Fruit fly (Drosophila melanogaster) whole organism, embryonic: ENCODE results near the gene Crys.

ENCODE experiments used
- Atf-2 ChIP-seq: fragments of 200-800 bp; sonication (Bioruptor generic); optimal IDR thresholded peaks from 2 replicates; lab custom pipeline; 2016; ENCODE audit warnings: missing biosample characterization, missing genetic modification characterization
- CG12236 ChIP-seq: fragments of 200-800 bp; sonication (Bioruptor generic); optimal IDR thresholded peaks from 2 replicates; lab custom pipeline; 2016; ENCODE audit warnings: missing biosample characterization, missing genetic modification characterization
- CG12769 ChIP-seq: fragments of 200-800 bp; sonication (Bioruptor generic); optimal IDR thresholded peaks from 2 replicates; lab custom pipeline; 2019; ENCODE audit warnings: missing biosample characterization, mild to moderate bottlenecking, missing genetic modification characterization, moderate library complexity
- CG13296 ChIP-seq: fragments of 200-800 bp; sonication (Bioruptor generic); optimal IDR thresholded peaks from 3 replicates; lab custom pipeline; 2018; ENCODE audit warnings: missing biosample characterization, mild to moderate bottlenecking, missing genetic modification characterization
- CG14710 ChIP-seq: fragments of 200-800 bp; sonication (Bioruptor generic); optimal IDR thresholded peaks from 3 replicates; lab custom pipeline; 2019; ENCODE audit warnings: missing biosample characterization, mild to moderate bottlenecking, missing genetic modification characterization, moderate library complexity
- CG16815 ChIP-seq: fragments of 200-800 bp; sonication (Bioruptor generic); optimal IDR thresholded peaks from 3 replicates; lab custom pipeline; 2017; ENCODE audit warnings: missing biosample characterization, mild to moderate bottlenecking, missing genetic modification characterization
- CG17328 ChIP-seq: fragments of 200-800 bp; sonication (Bioruptor generic); IDR thresholded peaks from 2 replicates; pipeline ENCODE4 v1.3.6; 2022; ENCODE audit warnings: missing biosample characterization, missing genetic modification characterization
- CG18476 ChIP-seq: fragments of 200-800 bp; sonication (Bioruptor generic); optimal IDR thresholded peaks from 2 replicates; lab custom pipeline; 2016; ENCODE audit warnings: missing biosample characterization, mild to moderate bottlenecking, missing genetic modification characterization
- CG31365 ChIP-seq: fragments of 200-800 bp; sonication (Bioruptor generic); optimal IDR thresholded peaks from 2 replicates; lab custom pipeline; 2018; ENCODE audit warnings: missing biosample characterization, mild to moderate bottlenecking, missing genetic modification characterization
- CG31441 ChIP-seq: fragments of 200-800 bp; sonication (Bioruptor generic); IDR thresholded peaks from 2 replicates; pipeline ENCODE4 v1.3.6; 2022; ENCODE audit warnings: missing biosample characterization, missing genetic modification characterization
- CG3281 ChIP-seq: fragments of 200-800 bp; sonication (Bioruptor generic); optimal IDR thresholded peaks from 3 replicates; lab custom pipeline; 2017; ENCODE audit warnings: missing biosample characterization, mild to moderate bottlenecking, missing genetic modification characterization
- CG5953 ChIP-seq: fragments of 200-800 bp; sonication (Bioruptor generic); IDR thresholded peaks from 2 replicates; pipeline ENCODE4 v1.3.6; 2022; ENCODE audit warnings: missing biosample characterization, missing genetic modification characterization
- CG6175 ChIP-seq: fragments of 200-800 bp; sonication (Bioruptor generic); IDR thresholded peaks from 3 replicates; pipeline ENCODE4 v1.3.6; 2022; ENCODE audit warnings: missing biosample characterization, missing genetic modification characterization
- CG6765 ChIP-seq: fragments of 200-800 bp; sonication (Bioruptor generic); optimal IDR thresholded peaks from 3 replicates; lab custom pipeline; 2017; ENCODE audit warnings: missing biosample characterization, mild to moderate bottlenecking, missing genetic modification characterization
- CG7839 ChIP-seq: fragments of 200-800 bp; sonication (Bioruptor generic); optimal IDR thresholded peaks from 3 replicates; lab custom pipeline; 2018; ENCODE audit warnings: missing biosample characterization, mild to moderate bottlenecking, missing genetic modification characterization, moderate library complexity
- CG8388 ChIP-seq: fragments of 200-800 bp; sonication (Bioruptor generic); optimal IDR thresholded peaks from 2 replicates; lab custom pipeline; 2019; ENCODE audit warnings: missing biosample characterization, mild to moderate bottlenecking, missing genetic modification characterization, moderate library complexity
- Dbx ChIP-seq: fragments of 200-800 bp; sonication (Bioruptor generic); IDR thresholded peaks from 3 replicates; pipeline ENCODE4 v1.3.6; 2022; ENCODE audit warnings: missing biosample characterization, missing genetic modification characterization
- E2f1 ChIP-seq: fragments of 200-800 bp; sonication (Bioruptor generic); IDR thresholded peaks from 2 replicates; pipeline ENCODE4 v1.3.6; 2022; ENCODE audit warnings: missing biosample characterization, missing genetic modification characterization
- Elba2 ChIP-seq: fragments of 200-800 bp; sonication (Bioruptor generic); optimal IDR thresholded peaks from 3 replicates; lab custom pipeline; 2016; ENCODE audit warnings: missing biosample characterization, missing genetic modification characterization
- HLH3B ChIP-seq: fragments of 200-800 bp; sonication (Bioruptor generic); IDR thresholded peaks from 2 replicates; pipeline ENCODE4 v1.3.6; 2022; ENCODE audit warnings: missing biosample characterization, missing genetic modification characterization
- Hsf ChIP-seq: fragments of 200-800 bp; sonication (Bioruptor generic); optimal IDR thresholded peaks from 3 replicates; lab custom pipeline; 2016; ENCODE audit warnings: missing biosample characterization, missing genetic modification characterization
- Med ChIP-seq: fragments of 200-800 bp; sonication (Bioruptor generic); peaks from one replicate; lab custom pipeline; 2016; ENCODE audit warnings: missing biosample characterization, missing genetic modification characterization, mild to moderate bottlenecking, inconsistent platforms, moderate library complexity
- NC2α ChIP-seq: fragments of 200-800 bp; sonication (Bioruptor generic); optimal IDR thresholded peaks from 2 replicates; lab custom pipeline; 2016; ENCODE audit warnings: missing biosample characterization, missing genetic modification characterization
- Ptx1 ChIP-seq: fragments of 200-800 bp; sonication (Bioruptor generic); IDR thresholded peaks from 2 replicates; pipeline ENCODE4 v1.3.6; 2022; ENCODE audit warnings: missing biosample characterization, missing genetic modification characterization
- ase ChIP-seq: fragments of 200-800 bp; sonication (Bioruptor generic); IDR thresholded peaks from 3 replicates; pipeline ENCODE4 v1.3.6; 2022; ENCODE audit warnings: missing biosample characterization, missing genetic modification characterization
- az2 ChIP-seq: fragments of 200-800 bp; sonication (Bioruptor generic); optimal IDR thresholded peaks from 3 replicates; lab custom pipeline; 2016; ENCODE audit warnings: missing biosample characterization, missing genetic modification characterization
- cas ChIP-seq: fragments of 200-800 bp; sonication (Bioruptor generic); IDR thresholded peaks from 2 replicates; pipeline ENCODE4 v1.3.6; 2022; ENCODE audit warnings: missing biosample characterization, missing genetic modification characterization
- ci ChIP-seq: fragments of 200-800 bp; sonication (Bioruptor generic); IDR thresholded peaks from 3 replicates; pipeline ENCODE4 v1.3.6; 2022; ENCODE audit warnings: missing biosample characterization, missing genetic modification characterization
- gem ChIP-seq: fragments of 200-800 bp; sonication (Bioruptor generic); optimal IDR thresholded peaks from 2 replicates; lab custom pipeline; 2019; ENCODE audit warnings: missing biosample characterization, mild to moderate bottlenecking, missing genetic modification characterization, moderate library complexity
- jing ChIP-seq: fragments of 200-800 bp; sonication (Bioruptor generic); optimal IDR thresholded peaks from 2 replicates; lab custom pipeline; 2018; ENCODE audit warnings: missing biosample characterization, mild to moderate bottlenecking, missing genetic modification characterization
- lola ChIP-seq, 3 experiments: fragments of >200 bp in 2 of 3; fragments of 200-800 bp in 1 of 3; sonication (Bioruptor generic) in 1 of 3; optimal IDR thresholded peaks; 2 replicates each; lab custom pipeline; 2017 to 2019; ENCODE audit warnings: missing biosample characterization in 3 of 3, missing genetic modification characterization in 3 of 3, mild to moderate bottlenecking in 1 of 3, moderate library complexity in 1 of 3
- pan ChIP-seq, 4 experiments: fragments of >200 bp in 3 of 4; fragments of 200-800 bp in 1 of 4; sonication (Bioruptor generic) in 1 of 4; optimal IDR thresholded peaks in 3 of 4; IDR thresholded peaks in 1 of 4; 2 replicates each; pipeline versions ENCODE4 v1.3.6 to Lab custom; 2017 to 2022; ENCODE audit warnings: missing biosample characterization in 2 of 4, missing genetic modification characterization in 2 of 4, mixed read lengths in 1 of 4
- sc ChIP-seq, 3 experiments: fragments of >200 bp in 2 of 3; fragments of 200-800 bp in 1 of 3; sonication (Bioruptor generic) in 1 of 3; optimal IDR thresholded peaks; 2 replicates in 2 of 3; 3 replicates in 1 of 3; lab custom pipeline; 2017; ENCODE audit warnings: mild to moderate bottlenecking in 1 of 3, missing biosample characterization in 1 of 3, missing genetic modification characterization in 1 of 3, missing genetic modification reagents in 1 of 3
- sd ChIP-seq: fragments of 200-800 bp; sonication (Bioruptor generic); optimal IDR thresholded peaks from 3 replicates; lab custom pipeline; 2018; ENCODE audit warnings: missing biosample characterization, mild to moderate bottlenecking, missing genetic modification characterization, moderate library complexity
- sens ChIP-seq: fragments of 200-800 bp; sonication (Bioruptor generic); peaks from one replicate; lab custom pipeline; 2016; ENCODE audit warnings: missing biosample characterization, missing genetic modification characterization
- sisA ChIP-seq: fragments of 200-800 bp; sonication (Bioruptor generic); IDR thresholded peaks from 2 replicates; pipeline ENCODE4 v1.3.6; 2022; ENCODE audit warnings: missing biosample characterization, missing genetic modification characterization
- unc-4 ChIP-seq: fragments of 200-800 bp; sonication (Bioruptor generic); IDR thresholded peaks from 2 replicates; pipeline ENCODE4 v1.3.6; 2022; ENCODE audit warnings: missing biosample characterization, missing genetic modification characterization; ENCODE audit not compliant: partially characterized antibody
- usp ChIP-seq: fragments of >200 bp; optimal IDR thresholded peaks from 2 replicates; lab custom pipeline; 2017; ENCODE audit warnings: missing biosample characterization, missing genetic modification characterization
- vnd ChIP-seq: fragments of 200-800 bp; sonication (Bioruptor generic); IDR thresholded peaks from 3 replicates; pipeline ENCODE4 v1.3.6; 2022; ENCODE audit warnings: missing biosample characterization, missing genetic modification characterization; ENCODE audit not compliant: partially characterized antibody
- wek ChIP-seq: fragments of 200-800 bp; sonication (Bioruptor generic); optimal IDR thresholded peaks from 3 replicates; lab custom pipeline; 2018; ENCODE audit warnings: missing biosample characterization, mild to moderate bottlenecking, missing genetic modification characterization, moderate library complexity

Gene Crys

dm6 chr2L:11949917-11950316, 6.0 kb downstream of the Crys start (continued):
- TF ChIP-seq CG31441 (GFP tag; lab: Robert Waterston, UW): peak; percentile 41; the same call in 1 of the 2 replicates
- TF ChIP-seq HLH3B: peak; percentile 37; the same call in 1 of the 2 replicates
- TF ChIP-seq unc-4 (GFP tag; lab: Robert Waterston, UW): no peak
- 0 out of 2 replicates have a peak, but pooled peaks have one; percentile 22 for TF ChIP-seq CG5953
- TF ChIP-seq vnd (GFP tag; lab: Robert Waterston, UW): no peak
- no peak for TF ChIP-seq NC2α (GFP tag; lab: Kevin White, UChicago)
- peak in 1 of 3 experiments; percentile 68 for TF ChIP-seq lola (GFP tag; optimal IDR thresholded peaks at IDR 0.05; lab: Kevin White, UChicago)
- no peak for TF ChIP-seq pan (optimal IDR thresholded peaks at IDR 0.05; lab: Kevin White, UChicago)
- peak in 1 of 2 experiments; percentile 34 for TF ChIP-seq pan (GFP tag; optimal IDR thresholded peaks at IDR 0.05 in 1 of 2, IDR thresholded peaks at IDR 0.05 in 1 of 2)
- TF ChIP-seq CG7839: peak; percentile 55
- TF ChIP-seq CG16815 (GFP tag; lab: Kevin White, UChicago): peak; percentile 0
- 0 out of 3 replicates have a peak, but pooled peaks have one; percentile 16 for TF ChIP-seq CG6175
- TF ChIP-seq Med (GFP tag; lab: Kevin White, UChicago): no peak
- TF ChIP-seq CG12236: no peak
- TF ChIP-seq sd: no peak
- TF ChIP-seq E2f1 (GFP tag; lab: Robert Waterston, UW): peak; percentile 31; the same call in 1 of the 2 replicates
- no peak for TF ChIP-seq CG6765
- TF ChIP-seq Ptx1 (GFP tag; lab: Robert Waterston, UW): peak; percentile 55
- TF ChIP-seq CG13296 (GFP tag; lab: Kevin White, UChicago): no peak
- TF ChIP-seq cas (GFP tag; lab: Robert Waterston, UW): no peak
- 0 out of 3 replicates have a peak, but pooled peaks have one; percentile 17 for TF ChIP-seq ase (GFP tag; lab: Robert Waterston, UW)
- TF ChIP-seq sens (GFP tag; lab: Kevin White, UChicago): peak; percentile 91
- TF ChIP-seq Dbx: 0 out of 3 replicates have a peak, but pooled peaks have one; percentile 43
- TF ChIP-seq usp (GFP tag; lab: Kevin White, UChicago): no peak
- peak; percentile 10 for TF ChIP-seq CG18476 (GFP tag; lab: Kevin White, UChicago)
- TF ChIP-seq CG8388: peak; percentile 39
- no peak for TF ChIP-seq CG3281 (GFP tag; lab: Kevin White, UChicago)
- no peak for TF ChIP-seq CG31365 (tag; lab: Kevin White, UChicago)
- TF ChIP-seq Atf-2 (GFP tag; lab: Kevin White, UChicago): peak; percentile 9
- peak; percentile 4 for TF ChIP-seq CG12769 (tag; lab: Kevin White, UChicago)
- no peak for TF ChIP-seq wek
- peak; percentile 68 for TF ChIP-seq CG17328 (GFP tag; lab: Robert Waterston, UW)
- TF ChIP-seq az2 (GFP tag; lab: Kevin White, UChicago): peak; percentile 46
- TF ChIP-seq sisA (GFP tag; lab: Robert Waterston, UW): peak; percentile 56
- TF ChIP-seq CG14710 (tag; lab: Kevin White, UChicago): peak; percentile 17
- peak; percentile 37 for TF ChIP-seq Elba2 (GFP tag; lab: Kevin White, UChicago)
- no peak for TF ChIP-seq sc (optimal IDR thresholded peaks at IDR 0.05; lab: Kevin White, UChicago)
- peak; percentile 6 for TF ChIP-seq sc (GFP tag; optimal IDR thresholded peaks at IDR 0.05; lab: Kevin White, UChicago)
- peak; percentile 41 for TF ChIP-seq Hsf (GFP tag; lab: Kevin White, UChicago)
- TF ChIP-seq gem (tag; lab: Kevin White, UChicago): peak; percentile 71
- TF ChIP-seq jing (GFP tag; lab: Kevin White, UChicago): peak; percentile 23
- TF ChIP-seq ci (GFP tag; lab: Robert Waterston, UW): peak; percentile 78; the same call in 2 of the 3 replicates
- TF ChIP-seq, all 482 proteins: peak for 162
